Worm (Caenorhabditis elegans): Measurements from ENCODE around the gene R03C1.1.

Gene R03C1.1

DNA sequence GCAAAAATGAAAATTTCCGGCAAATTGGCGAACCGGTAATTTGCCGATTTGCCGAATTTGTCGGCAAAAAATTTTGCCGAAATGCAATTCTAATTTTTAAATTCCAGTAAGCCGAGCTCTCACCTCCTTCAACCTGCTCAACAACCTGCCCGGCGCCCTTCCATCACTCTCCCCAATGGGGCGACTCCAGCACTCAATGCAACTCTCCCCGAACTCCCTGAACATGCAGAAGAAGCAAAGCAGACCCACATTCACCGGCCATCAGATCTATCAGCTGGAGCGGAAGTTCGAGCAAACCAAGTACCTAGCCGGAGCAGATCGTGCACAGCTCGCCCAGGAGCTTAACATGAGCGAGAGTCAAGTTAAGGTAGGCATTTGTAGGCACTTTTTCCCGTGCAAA is 5.6 kb downstream of the R03C1.1 start:
- no peak for TF ChIP-seq W03F9.2 (tag; optimal IDR thresholded peaks at IDR 0.05)
- TF ChIP-seq dao-5 (tag; optimal IDR thresholded peaks at IDR 0.05) = no peak
- no peak for TF ChIP-seq him-1 (tag; optimal IDR thresholded peaks at IDR 0.05)

DNA sequence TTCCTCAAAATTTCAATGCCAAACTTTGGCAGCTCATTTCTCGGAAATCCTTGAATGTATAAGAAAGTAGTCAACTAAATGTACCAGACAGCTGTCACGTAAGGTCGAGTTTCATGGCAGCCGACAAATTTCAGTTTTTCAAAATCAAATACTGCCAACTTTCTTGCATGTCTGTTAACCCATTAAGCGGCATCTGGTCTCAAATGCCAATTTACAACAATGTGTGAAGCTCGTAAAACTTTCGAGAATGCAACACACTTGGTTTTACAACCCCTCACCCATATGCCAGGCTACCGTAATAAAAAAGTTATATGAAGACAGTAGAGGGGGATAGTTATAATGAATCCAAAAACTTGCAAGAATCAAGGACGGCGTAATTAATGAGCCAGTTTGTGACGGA is 6.6 kb downstream of the R03C1.1 start:
- TF ChIP-seq dao-5 (tag; optimal IDR thresholded peaks at IDR 0.05) = no peak
- no peak for TF ChIP-seq him-1 (tag; optimal IDR thresholded peaks at IDR 0.05)
- no peak for TF ChIP-seq W03F9.2 (tag; optimal IDR thresholded peaks at IDR 0.05)

DNA sequence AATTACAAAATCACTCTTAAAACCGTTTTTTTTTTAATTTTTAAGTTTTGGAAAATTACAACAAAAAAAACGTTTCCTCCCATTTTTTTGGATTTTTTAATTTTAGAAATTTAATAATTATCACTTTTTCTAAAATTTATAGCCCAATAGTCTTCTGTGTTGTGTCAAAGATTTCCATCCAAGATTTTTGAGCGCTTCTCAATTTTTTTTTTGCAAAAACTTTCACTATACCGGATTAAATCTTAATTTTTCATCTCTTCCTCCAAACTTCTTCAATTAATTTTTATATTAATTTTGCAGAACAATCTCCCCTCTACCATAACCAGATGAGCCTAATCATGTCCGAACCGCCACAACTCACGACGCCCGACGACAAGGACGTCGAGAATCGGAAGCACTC is 8.0 kb downstream of the R03C1.1 start, which contains the start of gene cog-1:
Gene cog-1 (plus strand): TSS at position 301 of the 400 bp plus-strand sequence.
- TF ChIP-seq him-1 (tag; optimal IDR thresholded peaks at IDR 0.05) (no peak), W03F9.2 (tag; optimal IDR thresholded peaks at IDR 0.05) (no peak), dao-5 (tag; optimal IDR thresholded peaks at IDR 0.05) (no peak)

DNA sequence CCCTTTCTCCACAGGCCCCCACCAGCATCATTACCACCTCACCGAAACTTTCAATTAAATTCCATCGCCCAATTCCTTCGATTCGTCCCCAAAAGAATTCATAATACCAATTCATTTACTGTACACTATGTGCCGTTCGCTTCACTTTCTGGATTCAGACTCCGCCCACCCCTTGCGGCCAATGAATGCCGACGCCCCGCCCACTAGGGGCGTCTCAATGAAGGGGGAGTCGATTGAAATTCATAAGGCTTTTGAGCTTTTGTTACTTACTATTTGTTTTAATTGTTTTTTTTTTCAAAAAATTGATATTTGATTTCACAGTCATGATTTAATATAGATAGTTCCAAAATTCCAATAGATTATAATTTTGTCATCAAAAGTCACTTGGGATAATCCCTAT is 13.7 kb downstream of the R03C1.1 start:
- TF ChIP-seq him-1 (tag; optimal IDR thresholded peaks at IDR 0.05) = no peak
- TF ChIP-seq W03F9.2 (tag; optimal IDR thresholded peaks at IDR 0.05) = no peak
- TF ChIP-seq dao-5 (tag; optimal IDR thresholded peaks at IDR 0.05) = no peak

DNA sequence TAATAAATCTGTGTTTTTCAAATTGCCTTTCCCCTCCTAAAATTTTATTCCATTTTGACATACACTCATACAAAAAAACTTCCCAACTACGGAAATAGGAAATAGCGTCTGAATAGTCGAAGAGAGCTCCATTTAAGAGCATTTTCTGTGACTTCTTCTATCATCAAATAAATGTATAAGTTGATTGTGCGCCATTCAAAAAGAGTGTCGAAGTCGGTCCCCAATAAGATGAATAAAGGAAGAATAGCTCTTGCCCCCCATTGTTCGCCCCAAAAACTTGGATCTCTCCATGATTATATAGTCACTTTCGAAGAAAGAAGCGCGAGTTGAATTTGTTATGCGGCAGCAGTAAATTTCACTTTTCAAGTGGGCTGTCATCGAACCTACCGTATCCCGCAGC is 17.7 kb downstream of the R03C1.1 start:
- TF ChIP-seq W03F9.2 (tag; optimal IDR thresholded peaks at IDR 0.05) (no peak), him-1 (tag; optimal IDR thresholded peaks at IDR 0.05) (no peak), dao-5 (tag; optimal IDR thresholded peaks at IDR 0.05) (no peak)

DNA sequence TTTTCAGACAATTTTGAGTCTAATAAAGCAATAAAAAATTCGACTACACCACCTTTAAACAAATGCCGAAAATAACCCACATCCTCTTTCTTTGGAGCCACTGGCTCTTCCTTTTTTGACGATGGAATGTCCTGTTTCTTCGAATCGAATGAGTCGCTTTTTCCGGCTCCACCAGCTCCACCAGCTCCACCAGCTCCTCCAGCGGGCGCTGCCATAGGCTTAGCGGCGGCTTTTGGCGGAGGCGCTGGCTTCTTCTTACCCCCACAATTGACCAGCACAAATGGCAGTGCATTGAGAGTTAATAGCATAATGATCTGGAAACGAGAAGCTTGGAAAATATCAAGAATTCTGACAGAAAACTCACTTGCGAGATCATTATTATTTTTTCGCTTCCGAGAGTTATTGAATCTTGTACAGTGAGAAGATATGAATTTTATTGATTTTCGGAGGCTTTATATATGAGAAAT is 33.4 kb downstream of the R03C1.1 start, which contains the start of gene Y53F4A.2:
Gene Y53F4A.2 (minus strand): TSS at position 417 of the 467 bp plus-strand sequence.
- TF ChIP-seq him-1 (tag; optimal IDR thresholded peaks at IDR 0.05) (no peak), W03F9.2 (tag; optimal IDR thresholded peaks at IDR 0.05) (no peak)

DNA sequence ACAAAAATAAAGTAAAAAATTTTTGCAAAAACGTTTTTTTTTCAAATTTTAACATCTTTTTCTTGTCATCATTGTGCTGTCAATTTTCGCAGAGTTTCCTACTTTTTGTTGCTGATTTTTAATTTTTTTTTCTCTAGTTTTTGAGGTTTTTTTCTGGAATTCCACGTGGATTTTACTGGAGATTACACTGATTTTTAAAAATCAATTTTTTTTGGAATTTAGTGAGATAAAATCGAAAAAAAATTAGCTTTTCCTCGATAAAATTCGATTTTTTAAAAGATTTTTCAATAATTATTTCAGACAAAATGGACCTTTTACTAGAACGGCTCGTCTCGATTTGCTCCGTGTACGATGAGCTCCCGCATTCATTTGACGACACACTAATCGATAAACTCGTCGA is 40.6 kb downstream of the R03C1.1 start, which contains the start of gene R05H10.3:
Gene R05H10.3 (plus strand): TSS at position 301 of the 400 bp plus-strand sequence.
- TF ChIP-seq dao-5 (tag; optimal IDR thresholded peaks at IDR 0.05) (no peak), him-1 (tag; optimal IDR thresholded peaks at IDR 0.05) (no peak), W03F9.2 (tag; optimal IDR thresholded peaks at IDR 0.05) (no peak)

DNA sequence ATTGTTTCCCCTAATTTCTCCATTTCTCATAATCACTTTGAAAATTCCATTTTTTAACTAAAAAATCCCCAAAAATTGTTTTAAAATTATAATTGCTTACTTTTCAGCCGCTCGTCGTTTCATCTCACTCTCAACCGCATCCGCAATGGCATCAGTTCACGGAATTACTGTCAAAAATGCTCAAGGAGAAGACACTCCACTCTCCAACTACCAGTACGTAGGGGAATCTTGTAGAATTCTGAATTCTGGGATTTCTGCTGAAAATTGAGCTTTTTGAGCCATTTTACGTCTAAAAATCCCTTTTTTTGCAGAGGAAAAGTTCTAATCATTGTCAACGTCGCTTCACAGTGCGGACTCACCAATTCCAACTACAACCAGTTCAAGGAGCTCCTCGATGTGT is 42.7 kb downstream of the R03C1.1 start:
- TF ChIP-seq him-1 (tag; optimal IDR thresholded peaks at IDR 0.05) (no peak), dao-5 (tag; optimal IDR thresholded peaks at IDR 0.05) (no peak), W03F9.2 (tag; optimal IDR thresholded peaks at IDR 0.05) (no peak)

DNA sequence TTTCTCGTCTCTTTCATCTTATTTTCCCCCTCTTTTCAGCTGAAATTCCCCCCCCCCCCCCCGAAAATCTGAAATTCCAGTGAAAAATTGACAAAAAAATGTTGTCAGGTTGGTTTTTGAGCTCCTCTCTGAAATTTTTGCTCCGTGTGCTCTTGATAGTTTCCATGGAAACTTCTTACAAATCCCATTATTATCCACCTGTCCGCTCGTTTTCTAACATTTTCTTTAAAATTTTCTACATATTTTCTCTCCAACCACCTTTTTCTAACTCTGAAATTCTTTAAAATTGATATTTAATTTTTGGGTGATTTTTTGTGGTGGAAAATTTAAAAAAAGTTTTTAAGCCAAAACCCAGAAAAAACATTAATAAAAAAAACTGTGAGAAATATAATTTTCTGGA is 43.5 kb downstream of the R03C1.1 start, which contains the start of gene gpx-2:
Gene gpx-2 (plus strand): TSS at position 99 of the 400 bp plus-strand sequence.
- no peak for TF ChIP-seq him-1 (tag; optimal IDR thresholded peaks at IDR 0.05)
- TF ChIP-seq W03F9.2 (tag; optimal IDR thresholded peaks at IDR 0.05) = no peak
- TF ChIP-seq dao-5 (tag; optimal IDR thresholded peaks at IDR 0.05) = no peak

DNA sequence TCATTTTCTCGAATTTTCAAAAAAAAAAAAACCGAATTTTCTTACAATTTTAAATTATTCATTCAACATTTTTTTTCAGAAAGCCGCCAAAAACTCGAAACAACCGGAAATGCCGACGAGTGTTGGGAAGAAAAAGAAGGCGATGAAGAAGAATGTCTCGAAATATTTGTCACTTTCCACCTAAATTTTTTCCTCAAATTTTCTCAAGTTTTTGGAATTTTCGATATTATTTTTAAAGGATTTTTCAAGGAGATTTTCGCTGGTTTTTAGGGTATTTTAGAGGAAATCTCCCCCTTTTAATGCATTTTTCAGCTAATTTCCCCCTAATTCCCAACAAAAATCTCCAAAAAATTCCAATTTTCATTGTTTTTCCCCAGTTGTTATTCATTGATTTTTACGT is 44.1 kb downstream of the R03C1.1 start:
- TF ChIP-seq dao-5 (tag; optimal IDR thresholded peaks at IDR 0.05) (no peak), him-1 (tag; optimal IDR thresholded peaks at IDR 0.05) (no peak), W03F9.2 (tag; optimal IDR thresholded peaks at IDR 0.05) (no peak)

Data from whole organism, L4/young adult.